Fruit fly (Drosophila melanogaster) whole organism, prepupa: ENCODE measurements around the gene CG1544.

Experiments
- Blimp-1 ChIP-seq: fragments of 200-800 bp; sonication (Bioruptor generic); optimal IDR thresholded peaks from 3 replicates; lab custom pipeline; 2017; ENCODE audit warnings: missing biosample characterization, missing genetic modification characterization, mild to moderate bottlenecking, moderate library complexity, missing genetic modification reagents
- CG11294 ChIP-seq: fragments of 200-800 bp; sonication (Bioruptor generic); IDR thresholded peaks from 2 replicates; pipeline ENCODE4 v1.3.6; 2022; ENCODE audit warnings: missing biosample characterization, missing genetic modification characterization
- CG11762 ChIP-seq: fragments of 200-800 bp; sonication (Bioruptor generic); optimal IDR thresholded peaks from 3 replicates; lab custom pipeline; 2016; ENCODE audit warnings: missing biosample characterization, missing genetic modification characterization; ENCODE audit not compliant: insufficient read depth
- CG11902 ChIP-seq: fragments of 200-800 bp; sonication (Bioruptor generic); optimal IDR thresholded peaks from 3 replicates; lab custom pipeline; 2016; ENCODE audit warnings: missing biosample characterization, missing genetic modification characterization
- CG15336 ChIP-seq: fragments of 200-800 bp; sonication (Bioruptor generic); IDR thresholded peaks from 2 replicates; pipeline ENCODE4 v1.3.6; 2022; ENCODE audit warnings: missing biosample characterization, missing genetic modification characterization
- CG1621 ChIP-seq: fragments of 200-800 bp; sonication (Bioruptor generic); optimal IDR thresholded peaks from 3 replicates; lab custom pipeline; 2018; ENCODE audit warnings: missing biosample characterization, mild to moderate bottlenecking, missing genetic modification characterization
- CG31627 ChIP-seq: fragments of 200-800 bp; sonication (Bioruptor generic); optimal IDR thresholded peaks from 3 replicates; lab custom pipeline; 2016; ENCODE audit warnings: missing biosample characterization, missing genetic modification characterization
- CG32006 ChIP-seq: fragments of 200-800 bp; sonication (Bioruptor generic); optimal IDR thresholded peaks from 3 replicates; lab custom pipeline; 2017; ENCODE audit warnings: missing biosample characterization, mild to moderate bottlenecking, missing genetic modification characterization
- CG34406 ChIP-seq: fragments of 200-800 bp; sonication (Bioruptor generic); optimal IDR thresholded peaks from 3 replicates; lab custom pipeline; 2016; ENCODE audit warnings: missing biosample characterization, missing genetic modification characterization
- CG3919 ChIP-seq: fragments of 200-800 bp; sonication (Bioruptor generic); optimal IDR thresholded peaks from 3 replicates; lab custom pipeline; 2016; ENCODE audit warnings: missing biosample characterization, missing genetic modification characterization
- CG4318 ChIP-seq: fragments of 200-800 bp; sonication (Bioruptor generic); optimal IDR thresholded peaks from 3 replicates; lab custom pipeline; 2017; ENCODE audit warnings: missing biosample characterization, mild to moderate bottlenecking, missing genetic modification characterization
- CG6163 ChIP-seq: fragments of 200-800 bp; sonication (Bioruptor generic); IDR thresholded peaks from 3 replicates; pipeline ENCODE4 v1.3.6; 2022; ENCODE audit warnings: missing biosample characterization, missing genetic modification characterization
- CG6276 ChIP-seq: fragments of 200-800 bp; sonication (Bioruptor generic); optimal IDR thresholded peaks from 2 replicates; lab custom pipeline; 2017; ENCODE audit warnings: missing biosample characterization, mild to moderate bottlenecking, missing genetic modification characterization
- CG6808 ChIP-seq: fragments of 200-800 bp; sonication (Bioruptor generic); optimal IDR thresholded peaks from 3 replicates; lab custom pipeline; 2017; ENCODE audit warnings: missing biosample characterization, missing genetic modification characterization, mild to moderate bottlenecking, moderate library complexity, missing genetic modification reagents
- CG6854 ChIP-seq: fragments of 200-800 bp; sonication (Bioruptor generic); optimal IDR thresholded peaks from 2 replicates; lab custom pipeline; 2017; ENCODE audit warnings: missing biosample characterization, mild to moderate bottlenecking, missing genetic modification characterization
- CG7368 ChIP-seq: fragments of 200-800 bp; sonication (Bioruptor generic); optimal IDR thresholded peaks from 3 replicates; lab custom pipeline; 2016; ENCODE audit warnings: missing biosample characterization, missing genetic modification characterization
- CG8319 ChIP-seq: fragments of 200-800 bp; sonication (Bioruptor generic); optimal IDR thresholded peaks from 3 replicates; lab custom pipeline; 2016; ENCODE audit warnings: missing biosample characterization, missing genetic modification characterization
- Eip75B ChIP-seq: fragments of 200-800 bp; sonication (Bioruptor generic); optimal IDR thresholded peaks from 3 replicates; lab custom pipeline; 2016; ENCODE audit warnings: missing biosample characterization, missing genetic modification characterization
- Eip93F ChIP-seq: fragments of 200-800 bp; sonication (Bioruptor generic); optimal IDR thresholded peaks from 2 replicates; lab custom pipeline; 2016; ENCODE audit warnings: missing biosample characterization, mild to moderate bottlenecking, missing genetic modification characterization
- Ets21C ChIP-seq: fragments of 200-800 bp; sonication (Bioruptor generic); optimal IDR thresholded peaks from 3 replicates; lab custom pipeline; 2016; ENCODE audit warnings: missing biosample characterization, missing genetic modification characterization
- Ets96B ChIP-seq: fragments of 200-800 bp; optimal IDR thresholded peaks from 2 replicates; lab custom pipeline; 2019; ENCODE audit warnings: missing biosample characterization, mild to moderate bottlenecking, missing genetic modification characterization, moderate library complexity
- Gug ChIP-seq: fragments of 200-800 bp; sonication (Bioruptor generic); IDR thresholded peaks from 2 replicates; pipeline ENCODE4 v1.3.6; 2022; ENCODE audit warnings: missing biosample characterization, missing genetic modification characterization
- Hr4 ChIP-seq: fragments of 200-800 bp; sonication (Bioruptor generic); optimal IDR thresholded peaks from 3 replicates; lab custom pipeline; 2016; ENCODE audit warnings: missing biosample characterization, missing genetic modification characterization
- Lpt ChIP-seq: fragments of 200-800 bp; sonication (Bioruptor generic); optimal IDR thresholded peaks from 3 replicates; lab custom pipeline; 2016; ENCODE audit warnings: missing biosample characterization, missing genetic modification characterization
- Met ChIP-seq: fragments of 200-800 bp; sonication (Bioruptor generic); optimal IDR thresholded peaks from 3 replicates; lab custom pipeline; 2016; ENCODE audit warnings: missing biosample characterization, missing genetic modification characterization
- OdsH ChIP-seq: fragments of 200-800 bp; sonication (Bioruptor generic); optimal IDR thresholded peaks from 3 replicates; lab custom pipeline; 2016; ENCODE audit warnings: missing biosample characterization, missing genetic modification characterization
- Smox ChIP-seq: fragments of 200-800 bp; sonication (Bioruptor generic); optimal IDR thresholded peaks from 3 replicates; lab custom pipeline; 2016; ENCODE audit warnings: missing biosample characterization, missing genetic modification characterization
- Sox14 ChIP-seq: fragments of 200-800 bp; sonication (Bioruptor generic); optimal IDR thresholded peaks from 3 replicates; lab custom pipeline; 2016; ENCODE audit warnings: missing biosample characterization, missing genetic modification characterization
- Sox15 ChIP-seq: fragments of 200-800 bp; sonication (Bioruptor generic); optimal IDR thresholded peaks from 3 replicates; lab custom pipeline; 2016; ENCODE audit warnings: missing biosample characterization, missing genetic modification characterization
- achi ChIP-seq: fragments of 200-800 bp; sonication (Bioruptor generic); optimal IDR thresholded peaks from 3 replicates; lab custom pipeline; 2016; ENCODE audit warnings: missing biosample characterization, missing genetic modification characterization
- acj6 ChIP-seq: fragments of 200-800 bp; sonication (Bioruptor generic); optimal IDR thresholded peaks from 3 replicates; lab custom pipeline; 2016; ENCODE audit warnings: missing biosample characterization, missing genetic modification characterization
- cyc ChIP-seq: fragments of 200-800 bp; sonication (Bioruptor generic); optimal IDR thresholded peaks from 3 replicates; lab custom pipeline; 2016; ENCODE audit warnings: missing biosample characterization, missing genetic modification characterization
- dac ChIP-seq: fragments of 200-800 bp; sonication (Bioruptor generic); optimal IDR thresholded peaks from 2 replicates; lab custom pipeline; 2017; ENCODE audit warnings: missing biosample characterization, mild to moderate bottlenecking, missing genetic modification characterization
- dsx ChIP-seq: fragments of 200-800 bp; optimal IDR thresholded peaks from 3 replicates; lab custom pipeline; 2019; ENCODE audit warnings: missing biosample characterization, mild to moderate bottlenecking, missing genetic modification characterization, moderate library complexity; ENCODE audit not compliant: poor library complexity, severe bottlenecking
- eg ChIP-seq: fragments of 200-800 bp; sonication (Bioruptor generic); IDR thresholded peaks from 3 replicates; pipeline ENCODE4 v1.3.6; 2022; ENCODE audit warnings: missing biosample characterization, missing genetic modification characterization
- fd59A ChIP-seq: fragments of 200-800 bp; sonication (Bioruptor generic); optimal IDR thresholded peaks from 2 replicates; lab custom pipeline; 2017; ENCODE audit warnings: missing biosample characterization, mild to moderate bottlenecking, missing genetic modification characterization, missing genetic modification reagents
- fd85E ChIP-seq: fragments of 200-800 bp; sonication (Bioruptor generic); optimal IDR thresholded peaks from 3 replicates; lab custom pipeline; 2016; ENCODE audit warnings: missing biosample characterization, missing genetic modification characterization
- fkh ChIP-seq: fragments of 200-800 bp; sonication (Bioruptor generic); optimal IDR thresholded peaks from 3 replicates; lab custom pipeline; 2017; ENCODE audit warnings: missing biosample characterization, mild to moderate bottlenecking, missing genetic modification characterization, moderate library complexity
- net ChIP-seq: fragments of 200-800 bp; sonication (Bioruptor generic); optimal IDR thresholded peaks from 3 replicates; lab custom pipeline; 2016; ENCODE audit warnings: missing biosample characterization, missing genetic modification characterization
- pdm3 ChIP-seq: fragments of 200-800 bp; sonication (Bioruptor generic); optimal IDR thresholded peaks from 3 replicates; lab custom pipeline; 2016; ENCODE audit warnings: missing biosample characterization, missing genetic modification characterization
- salr ChIP-seq, 2 experiments: fragments of 200-800 bp; sonication (Bioruptor generic); optimal IDR thresholded peaks; 3 replicates each; lab custom pipeline; 2016 to 2018; ENCODE audit warnings: missing biosample characterization in 2 of 2, missing genetic modification characterization in 2 of 2, mild to moderate bottlenecking in 1 of 2
- spab ChIP-seq: fragments of 200-800 bp; sonication (Bioruptor generic); optimal IDR thresholded peaks from 2 replicates; lab custom pipeline; 2017; ENCODE audit warnings: missing biosample characterization, mild to moderate bottlenecking, missing genetic modification characterization, missing genetic modification reagents
- topi ChIP-seq: fragments of 200-800 bp; sonication (Bioruptor generic); optimal IDR thresholded peaks from 3 replicates; lab custom pipeline; 2016; ENCODE audit warnings: missing biosample characterization, missing genetic modification characterization

CG1544 gene

DNA sequence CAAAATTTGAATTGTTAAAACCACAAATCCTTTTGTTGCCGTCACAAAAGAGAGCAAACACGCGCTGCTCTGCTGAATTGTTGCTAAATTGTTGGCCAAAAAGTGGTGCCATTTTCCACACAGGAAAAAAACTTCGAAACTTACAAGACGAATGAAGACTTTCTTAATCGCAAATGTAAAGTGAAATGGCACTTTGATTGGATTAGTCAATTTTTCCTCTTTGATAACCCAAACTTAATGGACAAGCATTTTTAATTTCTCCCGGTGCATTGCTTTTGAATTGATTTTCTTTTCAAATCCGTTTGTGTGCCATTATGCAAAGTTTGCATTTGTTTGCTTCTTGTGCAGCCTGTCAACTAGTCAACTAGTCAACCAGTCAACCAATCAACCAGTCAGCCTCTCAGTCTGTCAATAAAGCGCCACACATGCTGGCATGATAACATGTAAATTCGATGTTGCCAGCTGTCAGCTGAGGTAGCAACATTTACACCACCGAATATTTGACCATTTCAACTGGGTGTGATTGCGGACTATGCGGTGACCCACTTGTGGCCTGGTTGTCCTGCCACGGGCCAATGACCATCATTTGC lies 46.5 kb downstream of the CG1544 start (continued):
- TF ChIP-seq acj6, result no peak
- TF ChIP-seq CG31627, result no peak
- no peak for TF ChIP-seq Ets21C (GFP tag; lab: Kevin White, UChicago)
- TF ChIP-seq OdsH (GFP tag; lab: Kevin White, UChicago), result peak; percentile 47
- TF ChIP-seq CG11902 (GFP tag; lab: Kevin White, UChicago), result no peak
- TF ChIP-seq Gug, result peak; percentile 29; the same call in 1 of the 2 replicates
- peak; percentile 34 for TF ChIP-seq net
- peak; percentile 55 for TF ChIP-seq Lpt
- no peak for TF ChIP-seq CG6808 (GFP tag; lab: Kevin White, UChicago)
- no peak for TF ChIP-seq CG11762 (GFP tag; lab: Kevin White, UChicago)
- no peak for TF ChIP-seq Sox14 (GFP tag; lab: Kevin White, UChicago)
- no peak for TF ChIP-seq fd59A
- TF ChIP-seq Sox15 (GFP tag; lab: Kevin White, UChicago), result no peak
- TF ChIP-seq dsx (GFP tag; lab: Kevin White, UChicago), result no peak
- no peak for TF ChIP-seq CG8319 (GFP tag; lab: Kevin White, UChicago)
- peak; percentile 82 for TF ChIP-seq CG15336 (GFP tag; lab: Robert Waterston, UW)
- TF ChIP-seq fkh, result no peak
- peak; percentile 11 for TF ChIP-seq achi (GFP tag; lab: Kevin White, UChicago)
- TF ChIP-seq CG11294 (GFP tag; lab: Robert Waterston, UW), result 0 out of 2 replicates have a peak, but pooled peaks have one; percentile 6
- peak; percentile 29 for TF ChIP-seq CG3919
- peak; percentile 37 for TF ChIP-seq CG6276

DNA sequence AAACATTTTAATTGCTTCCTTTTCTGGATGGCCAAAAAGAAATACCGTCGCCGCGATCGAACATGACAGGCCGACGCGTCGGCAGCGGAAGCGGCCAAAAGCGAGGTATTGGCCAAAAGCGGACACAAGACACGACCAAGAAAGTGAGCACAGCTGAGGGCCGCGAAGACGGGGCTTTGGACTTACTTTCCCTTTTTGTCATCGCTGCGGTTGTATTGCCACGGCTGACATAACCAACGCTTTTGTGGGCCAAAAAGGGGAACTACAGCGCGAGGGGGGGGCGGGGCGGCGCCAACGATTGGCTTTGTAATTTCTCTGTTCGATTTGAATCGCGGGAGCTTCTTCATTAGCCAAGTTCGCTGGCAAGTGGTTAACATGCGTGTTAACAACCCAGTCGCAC lies 49.1 kb downstream of the CG1544 start:
- TF ChIP-seq Blimp-1 (GFP tag; lab: Kevin White, UChicago) (peak; percentile 77), CG6854 (GFP tag; lab: Kevin White, UChicago) (peak; percentile 4), CG11902 (GFP tag; lab: Kevin White, UChicago) (no peak)

DNA sequence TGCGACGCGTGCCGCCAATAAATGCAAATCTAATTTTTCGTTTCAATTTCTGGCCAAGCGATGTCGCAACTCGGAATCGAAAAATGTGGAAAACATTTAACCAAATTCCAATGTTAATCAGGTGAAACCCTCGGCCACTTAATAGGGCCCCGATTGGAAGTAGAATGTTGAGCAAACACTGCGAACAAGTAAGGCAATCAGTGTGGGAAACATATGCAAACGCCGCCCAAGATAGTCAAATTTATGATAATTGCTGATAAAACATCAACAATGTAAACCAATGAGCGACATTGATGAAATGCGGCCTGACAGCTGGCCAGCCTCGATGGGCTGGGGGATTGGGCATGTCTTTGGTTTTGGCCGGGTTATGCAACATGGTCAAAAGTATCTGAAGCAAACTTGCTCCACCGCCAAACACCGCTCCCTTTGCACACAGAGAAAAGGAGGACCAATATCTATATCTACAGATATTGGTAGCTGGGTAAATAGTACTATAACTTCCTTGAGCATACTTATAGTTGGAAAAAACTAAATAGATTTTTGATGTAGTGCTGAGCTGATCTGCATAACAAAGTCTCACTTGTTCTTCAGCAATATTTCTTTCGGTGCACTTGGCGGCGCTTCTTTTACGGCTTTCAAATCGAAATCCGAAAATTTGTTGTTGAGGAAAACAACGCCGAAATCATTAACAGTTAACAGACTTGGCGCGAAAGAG lies 50.7 kb downstream of the CG1544 start:
- TF ChIP-seq CG1621 (tag; lab: Kevin White, UChicago) (no peak), Hr4 (GFP tag; lab: Kevin White, UChicago) (peak; percentile 32), dac (GFP tag; lab: Kevin White, UChicago) (peak; percentile 12), CG32006 (GFP tag; lab: Kevin White, UChicago) (peak; percentile 46), CG34406 (GFP tag; lab: Kevin White, UChicago) (peak; percentile 77), Eip75B (GFP tag; lab: Kevin White, UChicago) (peak; percentile 38), fkh (no peak), CG7368 (peak; percentile 68), Sox14 (GFP tag; lab: Kevin White, UChicago) (peak; percentile 51), CG6854 (GFP tag; lab: Kevin White, UChicago) (peak; percentile 31), Eip93F (peak; percentile 56), Blimp-1 (GFP tag; lab: Kevin White, UChicago) (no peak), achi (GFP tag; lab: Kevin White, UChicago) (peak; percentile 73), CG6163 (GFP tag; lab: Robert Waterston, UW) (peak; percentile 74), fd85E (GFP tag; lab: Kevin White, UChicago) (peak; percentile 37), Ets96B (tag; lab: Kevin White, UChicago) (no peak), CG11762 (GFP tag; lab: Kevin White, UChicago) (peak; percentile 53), CG3919 (peak; percentile 76), CG15336 (GFP tag; lab: Robert Waterston, UW) (peak; percentile 33), Smox (GFP tag; lab: Kevin White, UChicago) (peak; percentile 78), Sox15 (GFP tag; lab: Kevin White, UChicago) (peak; percentile 43), Met (peak; percentile 82), CG8319 (GFP tag; lab: Kevin White, UChicago) (peak; percentile 61), CG31627 (peak; percentile 77), salr (GFP tag; optimal IDR thresholded peaks at IDR 0.05; lab: Kevin White, UChicago) (no peak), topi (GFP tag; lab: Kevin White, UChicago) (peak; percentile 82), cyc (GFP tag; lab: Kevin White, UChicago) (peak; percentile 81), fd59A (no peak), CG6276 (peak; percentile 81), Ets21C (GFP tag; lab: Kevin White, UChicago) (peak; percentile 73), spab (no peak), eg (GFP tag; lab: Robert Waterston, UW) (peak; percentile 60; the same call in 2 of the 3 replicates), pdm3 (peak; percentile 69), CG4318 (GFP tag; lab: Kevin White, UChicago) (no peak), Gug (no peak), Lpt (peak; percentile 6)
